Worm (Caenorhabditis elegans): ENCODE measurements around the gene srd-59.

- no peak for TF ChIP-seq duxl-1 (tag; optimal IDR thresholded peaks at IDR 0.05; ENCODE audit: poor library complexity)
- peak; percentile 45 for TF ChIP-seq mep-1 (tag; optimal IDR thresholded peaks at IDR 0.05)
- TF ChIP-seq snpc-4 (tag; optimal IDR thresholded peaks at IDR 0.05): no peak
- TF ChIP-seq snpc-1.2 (GFP tag; IDR thresholded peaks at IDR 0.05): no peak
- no peak for TF ChIP-seq ztf-11 (tag; optimal IDR thresholded peaks at IDR 0.05)
These were observed 22.9 kb upstream of the srd-59 start for ce11 chrII:7182630-7183029.
